Worm (Caenorhabditis elegans) whole organism, mixed stage, embryonic: ENCODE data around the gene srw-32.

ENCODE experiments used
- bed-3 ChIP-seq: fragments of 200-800 bp; sonication (Bioruptor generic); optimal IDR thresholded peaks from 3 replicates; lab custom pipeline; 2018; ENCODE audit warnings: mild to moderate bottlenecking, missing genetic modification characterization, moderate library complexity, missing compliant biosample characterization
- blmp-1 ChIP-seq: fragments of 150-350 bp; optimal IDR thresholded peaks from 2 replicates; lab custom pipeline; 2014; ENCODE audit warnings: missing biosample characterization, missing genetic modification characterization
- ceh-83 ChIP-seq: fragments of 200-800 bp; sonication (Bioruptor generic); optimal IDR thresholded peaks from 2 replicates; lab custom pipeline; 2018; ENCODE audit warnings: mild to moderate bottlenecking, missing genetic modification characterization, missing compliant biosample characterization
- ces-1 ChIP-seq: fragments of 150-350 bp; optimal IDR thresholded peaks from 2 replicates; lab custom pipeline; 2014; ENCODE audit warnings: missing biosample characterization, missing genetic modification reagents, missing genetic modification characterization
- cnd-1 ChIP-seq: fragments of 200-800 bp; sonication (Bioruptor generic); optimal IDR thresholded peaks from 2 replicates; lab custom pipeline; 2018; ENCODE audit warnings: mild to moderate bottlenecking, missing genetic modification characterization, missing compliant biosample characterization
- drap-1 ChIP-seq: fragments of 200-800 bp; sonication (Bioruptor generic); optimal IDR thresholded peaks from 3 replicates; lab custom pipeline; 2018; ENCODE audit warnings: mild to moderate bottlenecking, missing genetic modification characterization, missing compliant biosample characterization
- elt-3 ChIP-seq: fragments of 150-350 bp; optimal IDR thresholded peaks from 2 replicates; lab custom pipeline; 2014; ENCODE audit warnings: missing biosample characterization, missing genetic modification characterization
- flh-1 ChIP-seq: fragments of 200-800 bp; sonication (Bioruptor generic); optimal IDR thresholded peaks from 2 replicates; lab custom pipeline; 2018; ENCODE audit warnings: mild to moderate bottlenecking, missing genetic modification characterization, moderate library complexity, missing compliant biosample characterization
- ham-2 ChIP-seq: fragments of 200-800 bp; sonication (Bioruptor generic); optimal IDR thresholded peaks from 2 replicates; lab custom pipeline; 2018; ENCODE audit warnings: mild to moderate bottlenecking, missing genetic modification characterization, missing compliant biosample characterization
- hlh-1 ChIP-seq: fragments of 150-350 bp; optimal IDR thresholded peaks from 2 replicates; lab custom pipeline; 2014; ENCODE audit warnings: missing biosample characterization, missing genetic modification reagents, missing genetic modification characterization
- lin-13 ChIP-seq: fragments of 150-350 bp; optimal IDR thresholded peaks from 2 replicates; lab custom pipeline; 2014; ENCODE audit warnings: missing biosample characterization, missing genetic modification characterization
- lin-32 ChIP-seq: fragments of 200-800 bp; sonication (Bioruptor generic); optimal IDR thresholded peaks from 2 replicates; lab custom pipeline; 2018; ENCODE audit warnings: mild to moderate bottlenecking, missing genetic modification characterization, missing compliant biosample characterization
- lsy-2 ChIP-seq: fragments of 150-350 bp; optimal IDR thresholded peaks from 2 replicates; lab custom pipeline; 2014; ENCODE audit warnings: missing biosample characterization, missing genetic modification characterization
- mab-5 ChIP-seq: fragments of 150-350 bp; optimal IDR thresholded peaks from 2 replicates; lab custom pipeline; 2014; ENCODE audit warnings: missing biosample characterization, missing genetic modification characterization
- mep-1 ChIP-seq: fragments of 150-350 bp; optimal IDR thresholded peaks from 2 replicates; lab custom pipeline; 2017; ENCODE audit warnings: missing biosample characterization, missing genetic modification reagents, missing genetic modification characterization, inconsistent platforms
- mls-2 ChIP-seq: sonication (generic microtip); optimal IDR thresholded peaks from 2 replicates; lab custom pipeline; 2016; ENCODE audit warnings: mild to moderate bottlenecking, missing genetic modification characterization, moderate library complexity, missing compliant biosample characterization
- nhr-12 ChIP-seq: fragments of 150-350 bp; optimal IDR thresholded peaks from 2 replicates; lab custom pipeline; 2014; ENCODE audit warnings: missing biosample characterization, missing genetic modification characterization
- nhr-2 ChIP-seq: fragments of 150-350 bp; optimal IDR thresholded peaks from 2 replicates; lab custom pipeline; 2014; ENCODE audit warnings: missing biosample characterization, missing genetic modification characterization
- nhr-237 ChIP-seq: fragments of 150-350 bp; optimal IDR thresholded peaks from 2 replicates; lab custom pipeline; 2014; ENCODE audit warnings: missing biosample characterization, missing genetic modification characterization
- nhr-28 ChIP-seq: fragments of 150-350 bp; optimal IDR thresholded peaks from 2 replicates; lab custom pipeline; 2014; ENCODE audit warnings: missing biosample characterization, missing genetic modification characterization
- nhr-76 ChIP-seq: sonication (generic microtip); optimal IDR thresholded peaks from 2 replicates; lab custom pipeline; 2017; ENCODE audit warnings: missing biosample characterization, missing genetic modification characterization
- sem-2 ChIP-seq: fragments of 200-800 bp; sonication (Bioruptor generic); optimal IDR thresholded peaks from 2 replicates; lab custom pipeline; 2018; ENCODE audit warnings: mild to moderate bottlenecking, missing genetic modification characterization, missing compliant biosample characterization
- snpc-4 ChIP-seq: fragments of 150-350 bp; optimal IDR thresholded peaks from 2 replicates; lab custom pipeline; 2014; ENCODE audit warnings: missing biosample characterization, missing genetic modification characterization
- sptf-1 ChIP-seq: sonication (generic microtip); optimal IDR thresholded peaks from 2 replicates; lab custom pipeline; 2017; ENCODE audit warnings: mild to moderate bottlenecking, missing genetic modification characterization, moderate library complexity, missing compliant biosample characterization
- tbx-8 ChIP-seq: fragments of 200-800 bp; sonication (Bioruptor generic); optimal IDR thresholded peaks from 2 replicates; lab custom pipeline; 2018; ENCODE audit warnings: mild to moderate bottlenecking, missing genetic modification characterization, moderate library complexity, missing compliant biosample characterization
- unc-120 ChIP-seq: sonication (generic microtip); optimal IDR thresholded peaks from 2 replicates; lab custom pipeline; 2017; ENCODE audit warnings: missing genetic modification characterization, missing compliant biosample characterization; ENCODE audit not compliant: poor library complexity, severe bottlenecking
- unc-39 ChIP-seq: fragments of 150-350 bp; optimal IDR thresholded peaks from 2 replicates; lab custom pipeline; 2014; ENCODE audit warnings: missing biosample characterization, missing genetic modification characterization
- unc-62 ChIP-seq: fragments of 150-350 bp; optimal IDR thresholded peaks from 2 replicates; lab custom pipeline; 2014; ENCODE audit warnings: missing biosample characterization, missing genetic modification reagents, missing genetic modification characterization
- ztf-11 ChIP-seq: fragments of 150-350 bp; optimal IDR thresholded peaks from 2 replicates; lab custom pipeline; 2014; ENCODE audit warnings: missing biosample characterization, missing genetic modification characterization

srw-32 gene

DNA sequence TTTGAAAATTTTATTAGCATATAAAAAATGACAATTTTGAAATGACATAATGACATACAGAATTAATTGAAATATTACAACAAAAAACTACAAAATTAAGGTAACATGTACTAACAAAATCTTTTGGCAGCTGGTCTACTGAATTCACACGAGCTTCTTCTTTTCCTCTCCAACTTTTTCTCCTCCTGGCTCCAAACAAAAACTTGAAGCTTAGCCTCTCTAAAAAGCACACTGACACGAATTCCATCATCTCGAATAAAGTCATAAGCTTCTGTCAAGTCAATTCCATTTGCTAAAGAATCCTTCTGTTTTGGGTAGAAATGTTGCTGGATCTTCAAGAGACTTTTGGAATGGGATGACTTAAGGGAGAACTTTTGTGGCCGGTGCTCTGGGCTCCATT, 42.8 kb downstream of the srw-32 start:
- TF ChIP-seq nhr-12 (tag; lab: Kevin White, UChicago) (no peak), sptf-1 (tag; lab: Kevin White, UChicago) (no peak), unc-39 (tag; lab: Kevin White, UChicago) (no peak), lin-13 (tag; lab: Kevin White, UChicago) (no peak), unc-62 (GFP tag; lab: Kevin White, UChicago) (no peak), elt-3 (tag; lab: Kevin White, UChicago) (no peak), ces-1 (GFP tag; lab: Kevin White, UChicago) (no peak), tbx-8 (GFP tag; lab: Kevin White, UChicago) (no peak), nhr-76 (tag; lab: Kevin White, UChicago) (no peak), drap-1 (GFP tag; lab: Kevin White, UChicago) (no peak), ham-2 (GFP tag; lab: Kevin White, UChicago) (no peak)

ce11 chrV:17552759-17553158, 44.2 kb downstream of the srw-32 start, which contains the start of gene C38D9.8:
Gene C38D9.8, minus strand, starts transcription at chrV:17552859.
- TF ChIP-seq flh-1 (GFP tag; lab: Kevin White, UChicago) (no peak), nhr-12 (tag; lab: Kevin White, UChicago) (no peak)

DNA sequence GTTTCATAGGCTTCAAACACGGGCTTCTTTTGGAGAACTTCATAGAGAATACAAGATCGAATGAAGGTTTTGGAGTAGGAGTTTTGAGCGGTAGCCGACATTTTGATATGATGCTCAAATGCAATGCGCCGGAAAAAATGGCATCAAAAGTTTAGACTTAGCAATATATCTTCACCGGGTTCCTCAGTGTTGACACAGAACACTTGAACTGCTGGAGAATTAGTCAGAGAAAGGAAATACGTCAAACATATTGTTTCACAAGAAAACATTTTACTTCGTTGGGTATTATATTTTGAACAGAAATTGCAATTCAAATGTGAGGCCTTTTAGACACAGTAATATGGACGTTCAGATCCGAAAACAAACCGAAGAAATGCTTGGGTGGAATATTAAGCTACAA, 49.8 kb downstream of the srw-32 start, which contains the start of gene fbxa-174:
Gene fbxa-174, minus strand, starts transcription at position 101 of the 400 bp plus-strand sequence.
- no peak for TF ChIP-seq unc-62 (GFP tag; lab: Kevin White, UChicago)
- no peak for TF ChIP-seq mab-5 (tag; lab: Kevin White, UChicago)
- TF ChIP-seq snpc-4: no peak
- no peak for TF ChIP-seq mls-2 (tag; lab: Kevin White, UChicago)
- no peak for TF ChIP-seq ceh-83 (GFP tag; lab: Kevin White, UChicago)
- no peak for TF ChIP-seq nhr-28 (tag; lab: Kevin White, UChicago)
- TF ChIP-seq drap-1 (GFP tag; lab: Kevin White, UChicago): no peak
- TF ChIP-seq, all 35 proteins: peak for 0

- TF ChIP-seq ces-1 (GFP tag; lab: Kevin White, UChicago): no peak
- no peak for TF ChIP-seq cnd-1 (tag; lab: Kevin White, UChicago)
- TF ChIP-seq sem-2 (GFP tag; lab: Kevin White, UChicago): no peak
- TF ChIP-seq bed-3 (GFP tag; lab: Kevin White, UChicago): no peak
- no peak for TF ChIP-seq mls-2 (tag; lab: Kevin White, UChicago)
- TF ChIP-seq lin-32 (GFP tag; lab: Kevin White, UChicago): no peak
- no peak for TF ChIP-seq nhr-237 (tag; lab: Kevin White, UChicago)
- no peak for TF ChIP-seq blmp-1 (tag; lab: Kevin White, UChicago)
- TF ChIP-seq ztf-11 (tag; lab: Kevin White, UChicago): no peak
- TF ChIP-seq hlh-1 (tag; lab: Kevin White, UChicago): no peak
- no peak for TF ChIP-seq drap-1 (GFP tag; lab: Kevin White, UChicago)
- TF ChIP-seq lsy-2 (tag; lab: Kevin White, UChicago): no peak
- no peak for TF ChIP-seq mab-5 (tag; lab: Kevin White, UChicago)
- TF ChIP-seq flh-1 (GFP tag; lab: Kevin White, UChicago): no peak
- no peak for TF ChIP-seq tbx-8 (GFP tag; lab: Kevin White, UChicago)
- no peak for TF ChIP-seq nhr-2 (tag; lab: Kevin White, UChicago)
- no peak for TF ChIP-seq unc-120 (tag; lab: Kevin White, UChicago)
- TF ChIP-seq mep-1: no peak
- no peak for TF ChIP-seq lin-13 (tag; lab: Kevin White, UChicago)
Observed at ce11 chrV:17558946-17559345, 50.4 kb downstream of the srw-32 start, which contains the start of gene fbxa-172. Gene fbxa-172, plus strand, starts transcription at chrV:17559246.
